Worm (Caenorhabditis elegans): ENCODE measurements around the gene vem-1.

The vem-1 gene

DNA sequence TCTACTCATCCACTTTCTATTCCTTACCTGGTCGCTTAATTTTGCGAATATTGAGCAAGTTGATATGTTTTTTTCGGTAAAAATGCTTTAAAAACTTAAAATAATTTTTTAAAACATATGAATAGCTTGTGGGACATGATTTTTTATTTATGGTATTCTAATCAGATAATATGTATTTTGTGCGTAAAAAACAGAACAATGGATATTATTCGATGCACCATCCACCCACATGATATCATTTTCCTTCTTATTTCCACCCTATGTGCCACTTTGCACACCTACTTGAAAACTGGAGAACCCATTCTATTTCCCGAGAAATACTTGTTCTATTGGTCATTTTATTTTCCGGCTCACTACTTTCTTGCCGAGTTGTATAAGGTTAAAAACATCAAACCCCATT is 21.1 kb downstream of the vem-1 start, which contains the start of gene C18A11.2:
C18A11.2 (plus strand) TSS at position 301 of the 400 bp plus-strand sequence.
- TF ChIP-seq nhr-11 (tag; optimal IDR thresholded peaks at IDR 0.05) (no peak), egl-5 (tag; optimal IDR thresholded peaks at IDR 0.05) (no peak)

DNA sequence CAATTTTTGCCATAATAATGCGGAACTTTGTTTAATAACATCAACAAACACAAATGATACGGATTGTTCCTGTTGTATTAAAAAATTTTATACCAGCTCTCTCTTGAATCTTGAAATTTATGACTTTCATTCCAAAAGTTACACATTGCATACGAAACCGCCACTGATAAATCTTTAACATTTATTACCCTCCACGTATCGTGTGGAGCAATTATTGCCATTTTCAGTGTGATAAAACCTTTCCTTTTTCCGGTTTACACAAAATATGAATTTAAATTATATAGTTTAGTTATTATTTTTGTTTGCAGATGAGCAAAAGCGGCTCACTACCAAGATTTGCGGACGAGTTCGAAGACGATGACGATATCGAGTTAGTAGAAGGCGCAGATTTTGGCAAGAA is 27.6 kb downstream of the vem-1 start, which contains the start of gene C18A11.3:
C18A11.3 (plus strand) TSS at position 301 of the 400 bp plus-strand sequence.
- TF ChIP-seq elt-2 (tag; optimal IDR thresholded peaks at IDR 0.05) (peak; percentile 47), ceh-82 (tag; optimal IDR thresholded peaks at IDR 0.05) (no peak)

DNA sequence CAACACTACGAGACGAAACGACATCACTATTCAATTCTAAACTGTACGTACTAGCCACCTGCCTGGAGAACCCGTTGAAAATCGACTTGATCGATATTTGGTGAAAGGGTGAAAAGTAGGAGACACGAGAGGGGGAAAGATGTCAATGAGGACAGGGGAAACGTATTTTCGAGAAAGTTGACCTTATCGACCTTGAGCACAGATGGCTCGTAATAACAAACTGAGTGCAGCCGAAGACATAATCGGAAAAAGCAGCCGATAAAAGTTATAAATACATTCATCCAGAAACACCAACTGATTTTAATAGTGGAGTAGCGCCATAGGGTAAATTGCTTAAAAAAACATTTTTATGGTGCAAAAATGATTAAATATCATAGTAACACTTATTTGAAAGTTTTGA is 28.4 kb downstream of the vem-1 start:
- no peak for TF ChIP-seq mml-1 (tag; optimal IDR thresholded peaks at IDR 0.05)
- no peak for TF ChIP-seq lin-39 (tag; optimal IDR thresholded peaks at IDR 0.05)
- TF ChIP-seq zag-1 (tag; optimal IDR thresholded peaks at IDR 0.05) = no peak
- TF ChIP-seq nhr-237 (tag; optimal IDR thresholded peaks at IDR 0.05) = no peak
- TF ChIP-seq ceh-9 (tag; optimal IDR thresholded peaks at IDR 0.05) = no peak
- TF ChIP-seq sea-2 (GFP tag; optimal IDR thresholded peaks at IDR 0.05) = no peak
- TF ChIP-seq nhr-25 (tag; optimal IDR thresholded peaks at IDR 0.05) = peak; percentile 48
- peak; percentile 47 for TF ChIP-seq ceh-28 (tag; optimal IDR thresholded peaks at IDR 0.05)
- no peak for TF ChIP-seq egl-27 (tag; optimal IDR thresholded peaks at IDR 0.05)
- no peak for TF ChIP-seq nhr-12 (tag; optimal IDR thresholded peaks at IDR 0.05)
- TF ChIP-seq fos-1 (tag; optimal IDR thresholded peaks at IDR 0.05) = no peak
- TF ChIP-seq nhr-76 (tag; optimal IDR thresholded peaks at IDR 0.05) = no peak
- no peak for TF ChIP-seq nhr-67 (tag; optimal IDR thresholded peaks at IDR 0.05)
- TF ChIP-seq snpc-4 (tag; optimal IDR thresholded peaks at IDR 0.05) = no peak
- TF ChIP-seq nhr-11 (tag; optimal IDR thresholded peaks at IDR 0.05) = no peak
- no peak for TF ChIP-seq mdl-1 (tag; optimal IDR thresholded peaks at IDR 0.05)
- no peak for TF ChIP-seq lin-15B (tag; optimal IDR thresholded peaks at IDR 0.05)

DNA sequence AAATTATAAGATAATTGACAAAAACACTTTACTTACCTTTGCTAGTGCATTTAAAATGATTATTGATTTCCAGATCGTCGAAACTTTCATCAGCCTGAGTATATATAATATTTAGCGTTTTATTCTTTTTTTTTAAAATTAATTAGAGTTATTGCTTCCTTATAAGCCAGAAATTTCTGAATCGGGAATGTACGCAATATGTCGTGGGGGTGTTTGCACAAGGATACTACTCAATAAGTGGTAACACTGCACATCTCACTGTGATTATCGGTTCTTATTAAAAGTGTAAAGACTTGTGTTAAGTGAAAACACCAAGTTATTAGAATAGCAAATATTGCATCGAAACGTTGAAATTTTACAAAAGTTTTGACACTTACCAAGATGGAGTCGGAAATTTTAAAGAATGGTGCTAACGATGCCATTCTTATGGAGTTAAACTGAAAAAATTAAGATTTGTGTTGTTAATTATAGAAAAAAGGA is 30.5 kb downstream of the vem-1 start, which contains the start of gene dim-1:
dim-1 (minus strand) TSS at position 430 of the 480 bp plus-strand sequence.
- TF ChIP-seq ama-1 (optimal IDR thresholded peaks at IDR 0.05) (no peak), skn-1 (tag; optimal IDR thresholded peaks at IDR 0.05) (no peak), nhr-67 (tag; optimal IDR thresholded peaks at IDR 0.05) (no peak), nfya-1 (tag; optimal IDR thresholded peaks at IDR 0.05; ENCODE audit: insufficient read depth) (peak; percentile 10), aly-2 (tag; optimal IDR thresholded peaks at IDR 0.05) (no peak), mml-1 (tag; optimal IDR thresholded peaks at IDR 0.05) (no peak), ZK546.5 (tag; optimal IDR thresholded peaks at IDR 0.05) (no peak), ztf-11 (tag; optimal IDR thresholded peaks at IDR 0.05) (no peak), ceh-28 (tag; optimal IDR thresholded peaks at IDR 0.05) (peak; percentile 57), fkh-10 (GFP tag; optimal IDR thresholded peaks at IDR 0.05) (no peak), nhr-77 (tag; optimal IDR thresholded peaks at IDR 0.05) (no peak), unc-39 (tag; optimal IDR thresholded peaks at IDR 0.05) (no peak), nhr-43 (tag; optimal IDR thresholded peaks at IDR 0.05; ENCODE audit: poor library complexity, severe bottlenecking) (no peak), eor-1 (tag; optimal IDR thresholded peaks at IDR 0.05) (no peak), R02D3.7 (tag; optimal IDR thresholded peaks at IDR 0.05) (no peak), jun-1 (tag; optimal IDR thresholded peaks at IDR 0.05) (no peak), nhr-28 (tag; optimal IDR thresholded peaks at IDR 0.05) (no peak), lsy-12 (tag; optimal IDR thresholded peaks at IDR 0.05) (no peak), mdl-1 (tag; optimal IDR thresholded peaks at IDR 0.05) (no peak), snpc-4 (tag; optimal IDR thresholded peaks at IDR 0.05) (peak; percentile 0), fos-1 (tag; optimal IDR thresholded peaks at IDR 0.05) (no peak)

DNA sequence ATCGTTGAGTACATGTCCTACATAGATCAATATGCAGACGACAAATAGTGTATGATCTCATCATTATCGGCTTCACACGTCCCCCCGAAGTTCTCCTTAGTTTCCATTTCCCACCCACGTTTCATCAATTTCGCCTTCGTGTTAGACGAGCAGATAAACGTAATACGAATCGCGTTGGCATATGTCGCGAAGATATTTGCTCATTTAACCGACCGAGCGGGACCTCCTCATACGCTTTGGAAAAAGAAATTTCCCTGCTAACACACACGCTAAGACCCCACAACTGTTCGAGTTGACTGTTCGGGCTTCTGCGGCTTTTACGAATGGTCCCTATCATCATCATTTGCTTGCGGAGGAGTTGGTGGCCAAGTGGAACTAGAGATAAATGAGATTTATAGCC is 33.9 kb downstream of the vem-1 start:
- TF ChIP-seq lin-39 (tag; optimal IDR thresholded peaks at IDR 0.05) (no peak), lsy-12 (tag; optimal IDR thresholded peaks at IDR 0.05) (no peak), elt-3 (tag; optimal IDR thresholded peaks at IDR 0.05) (no peak), nhr-77 (tag; optimal IDR thresholded peaks at IDR 0.05) (no peak), nhr-23 (tag; optimal IDR thresholded peaks at IDR 0.05) (no peak), ztf-11 (tag; optimal IDR thresholded peaks at IDR 0.05) (no peak), hmg-11 (tag; optimal IDR thresholded peaks at IDR 0.05) (no peak), nfya-1 (tag; optimal IDR thresholded peaks at IDR 0.05; ENCODE audit: insufficient read depth) (no peak), pha-4 (tag; optimal IDR thresholded peaks at IDR 0.05) (no peak), daf-12 (tag; optimal IDR thresholded peaks at IDR 0.05) (no peak), ZK546.5 (tag; optimal IDR thresholded peaks at IDR 0.05) (no peak)
